Worm (Caenorhabditis elegans): ENCODE data around the gene coq-3.

- no peak for TF ChIP-seq ama-1 (optimal IDR thresholded peaks at IDR 0.05)
- no peak for TF ChIP-seq ama-1 (GFP tag; optimal IDR thresholded peaks at IDR 0.05)
- no peak for TF ChIP-seq ceh-91 (GFP tag; IDR thresholded peaks at IDR 0.05)
- TF ChIP-seq ztf-18 (tag; optimal IDR thresholded peaks at IDR 0.05) = no peak
- no peak for TF ChIP-seq rec-8 (tag; optimal IDR thresholded peaks at IDR 0.05)
- TF ChIP-seq hlh-26 (GFP tag; conservative IDR thresholded peaks at IDR 0.05) = no peak
- TF ChIP-seq unc-130 (GFP tag; optimal IDR thresholded peaks at IDR 0.05) = no peak
- TF ChIP-seq nfya-2 (GFP tag; IDR thresholded peaks at IDR 0.05) = no peak
- TF ChIP-seq snpc-1.3 (tag; optimal IDR thresholded peaks at IDR 0.05; ENCODE audit: insufficient read depth) = no peak
- no peak for TF ChIP-seq mel-28 (tag; optimal IDR thresholded peaks at IDR 0.05; ENCODE audit: borderline replicate concordance)
- TF ChIP-seq hmg-1.2 (GFP tag; IDR thresholded peaks at IDR 0.05) = peak; percentile 94
Measured at ce11 chrIV:14786374-14787136, 9.6 kb downstream of the coq-3 start, which contains the start of gene melo-1.
